Fruit fly (Drosophila melanogaster) whole organism, wandering third instar larva: Measurements from ENCODE around the gene rb.

Experiments used
- CrebA ChIP-seq: fragments of 200-800 bp; sonication (Bioruptor generic); optimal IDR thresholded peaks from 2 replicates; lab custom pipeline; 2016; ENCODE audit warnings: missing biosample characterization, mild to moderate bottlenecking, missing genetic modification characterization, borderline replicate concordance
- Rel ChIP-seq, 2 experiments: fragments of 200-800 bp; sonication (Bioruptor generic) in 1 of 2; optimal IDR thresholded peaks; 2 replicates in 1 of 2; 3 replicates in 1 of 2; lab custom pipeline; 2016 to 2019; ENCODE audit warnings: mild to moderate bottlenecking in 2 of 2, missing biosample characterization in 2 of 2, missing genetic modification characterization in 2 of 2, moderate library complexity in 1 of 2
- foxo ChIP-seq, 2 experiments: fragments of 200-800 bp; sonication (Bioruptor generic); optimal IDR thresholded peaks; 2 replicates in 1 of 2; 3 replicates in 1 of 2; lab custom pipeline; 2016 to 2017; ENCODE audit warnings: missing biosample characterization in 2 of 2, missing genetic modification characterization in 2 of 2

dm6 chrX:4582422-4582821 is 42.0 kb upstream of the rb start:
- no peak for TF ChIP-seq Rel (GFP tag; optimal IDR thresholded peaks at IDR 0.05; lab: Kevin White, UChicago)
- TF ChIP-seq Rel (tag; optimal IDR thresholded peaks at IDR 0.05; lab: Kevin White, UChicago): no peak
- TF ChIP-seq foxo (GFP tag; optimal IDR thresholded peaks at IDR 0.05; lab: Kevin White, UChicago): no peak
- no peak for TF ChIP-seq CrebA (GFP tag; lab: Kevin White, UChicago)
